Fruit fly (Drosophila melanogaster) whole organism: ENCODE data around the gene CG3592.

ENCODE experiments used
- CG8478 ChIP-seq: fragments of >200 bp; optimal IDR thresholded peaks from 2 replicates; lab custom pipeline; 2018; ENCODE audit warnings: inconsistent platforms
- EcR ChIP-seq, 2 experiments: fragments of >200 bp; optimal IDR thresholded peaks; 2 replicates each; lab custom pipeline; 2017; ENCODE audit warnings: missing biosample characterization in 2 of 2, missing genetic modification characterization in 2 of 2, missing genetic modification reagents in 2 of 2
- psq ChIP-seq: fragments of >200 bp; optimal IDR thresholded peaks from 2 replicates; lab custom pipeline; 2017
- usp ChIP-seq: fragments of >200 bp; optimal IDR thresholded peaks from 2 replicates; lab custom pipeline; 2017; ENCODE audit warnings: missing biosample characterization, missing genetic modification characterization, mixed read lengths

DNA sequence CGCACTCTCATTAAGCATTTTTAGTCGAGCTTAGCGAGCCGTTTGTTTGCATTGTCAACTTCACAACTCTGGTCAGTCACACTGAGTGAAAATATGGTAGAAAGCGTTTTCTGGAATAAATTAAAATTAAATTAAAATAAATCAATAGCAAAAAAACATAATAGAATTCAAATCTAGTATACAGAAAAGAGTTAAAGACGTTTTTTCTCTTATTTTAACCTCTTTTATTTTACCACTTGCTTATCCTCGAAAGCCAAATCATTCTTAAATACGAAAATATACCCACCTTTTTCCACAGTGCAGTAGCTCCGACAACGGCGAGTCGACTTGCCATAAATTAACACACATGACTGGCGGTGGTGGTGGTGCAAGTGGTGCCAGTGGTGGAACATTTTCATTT is 16.7 kb downstream of the CG3592 start:
- TF ChIP-seq CG8478 (lab: Kevin White, UChicago) (no peak), usp (GFP tag; lab: Kevin White, UChicago) (no peak), psq (lab: Kevin White, UChicago) (no peak), EcR (GFP tag; optimal IDR thresholded peaks at IDR 0.05; lab: Kevin White, UChicago) (no peak)
